Worm (Caenorhabditis elegans): ENCODE results near the gene ins-11.

DNA sequence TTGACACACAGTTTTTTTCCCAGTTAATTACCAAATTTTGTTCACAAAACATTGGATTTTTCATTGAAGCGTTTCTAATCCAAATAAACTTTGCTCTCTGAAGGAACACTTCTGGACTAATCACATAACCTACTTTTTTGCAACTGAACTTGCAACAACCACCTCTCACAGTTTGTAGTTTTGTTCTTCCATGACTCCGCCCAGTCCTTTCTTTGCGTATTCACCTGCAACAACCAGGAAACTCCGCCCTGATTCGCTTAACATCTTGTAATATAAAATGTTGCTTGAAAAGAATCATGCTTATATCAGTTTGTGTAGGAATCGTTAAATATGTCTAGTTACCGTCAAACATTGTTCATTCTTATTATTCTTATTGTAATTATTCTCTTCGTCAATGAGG lies at the start of gene ins-11:
- TF ChIP-seq nhr-12 (tag; optimal IDR thresholded peaks at IDR 0.05): no peak
- no peak for TF ChIP-seq pha-4 (tag; optimal IDR thresholded peaks at IDR 0.05)
- no peak for TF ChIP-seq nhr-237 (tag; optimal IDR thresholded peaks at IDR 0.05)
- TF ChIP-seq R02D3.7 (tag; optimal IDR thresholded peaks at IDR 0.05): no peak
- no peak for TF ChIP-seq mdl-1 (tag; optimal IDR thresholded peaks at IDR 0.05)
